Fruit fly (Drosophila melanogaster): ENCODE results near the gene CG14965.

Gene CG14965

DNA sequence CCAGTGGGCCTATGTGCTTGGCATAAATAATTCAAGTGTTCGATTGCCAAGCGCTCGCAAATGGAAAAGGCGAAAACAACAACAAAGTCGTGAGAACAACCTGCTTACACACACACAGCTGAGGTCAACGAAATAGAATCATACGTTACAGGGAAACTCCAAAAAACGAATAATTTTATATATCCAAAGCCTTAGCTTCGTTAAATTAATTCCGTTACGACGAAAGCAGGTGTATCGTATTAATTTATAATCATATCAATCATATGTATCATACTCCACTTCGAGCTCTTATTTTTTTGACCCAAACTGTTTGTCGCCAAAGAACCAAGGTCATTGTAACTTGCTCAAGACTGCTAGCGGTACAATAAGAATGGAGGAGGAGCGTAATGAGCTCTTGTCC is 12.8 kb downstream of the CG14965 start (continued):
- TF ChIP-seq CG6792 (GFP tag; optimal IDR thresholded peaks at IDR 0.05) (peak; percentile 93), CG15336 (GFP tag; IDR thresholded peaks at IDR 0.05) (peak; percentile 88), esn (GFP tag; optimal IDR thresholded peaks at IDR 0.05) (peak; percentile 94), CG11902 (GFP tag; optimal IDR thresholded peaks at IDR 0.05) (peak; percentile 83), pdm3 (GFP tag; optimal IDR thresholded peaks at IDR 0.05) (peak; percentile 90), CG16779 (tag; optimal IDR thresholded peaks at IDR 0.05) (peak; percentile 82), Gug (GFP tag; IDR thresholded peaks at IDR 0.05) (peak; percentile 86), lz (GFP tag; optimal IDR thresholded peaks at IDR 0.05) (peak; percentile 93)

DNA sequence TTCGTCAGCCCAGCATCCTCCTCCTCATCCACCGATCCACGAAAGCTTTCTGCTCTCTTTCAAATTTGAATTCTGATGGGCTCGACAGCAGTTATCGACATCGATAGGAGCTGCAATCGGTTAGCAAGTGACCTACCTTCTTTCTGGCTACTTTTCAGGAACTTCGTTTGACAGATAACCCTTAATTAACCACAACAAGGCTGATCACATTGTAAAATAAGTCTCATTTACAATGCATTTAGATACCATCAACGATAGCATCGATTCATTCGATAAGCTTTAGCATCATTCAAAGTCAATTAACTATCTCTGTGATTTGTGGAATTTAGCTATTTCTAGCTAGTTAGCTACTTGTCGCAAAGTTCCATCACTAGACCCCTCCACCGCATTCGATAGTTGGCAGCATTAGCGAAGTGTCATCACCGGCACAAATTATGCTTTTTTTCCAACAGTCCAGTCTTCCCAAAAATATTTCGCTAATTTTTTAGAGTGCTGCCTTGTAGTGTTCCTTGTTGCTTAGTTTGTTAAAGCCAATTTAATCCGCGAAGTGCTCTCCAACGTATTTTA is 13.7 kb downstream of the CG14965 start, which contains the start of the genes MnM and Girdin:
Gene MnM, minus strand, starts transcription at position 51 of the 567 bp plus-strand sequence.
Gene Girdin, plus strand, starts transcription at position 401 of the 567 bp plus-strand sequence.
- TF ChIP-seq Ets21C (GFP tag; optimal IDR thresholded peaks at IDR 0.05) (no peak), Sox102F (GFP tag; optimal IDR thresholded peaks at IDR 0.05) (no peak), CG8632 (GFP tag; optimal IDR thresholded peaks at IDR 0.05) (no peak), Eip78C (GFP tag) (no peak), CG16779 (tag; optimal IDR thresholded peaks at IDR 0.05) (no peak), CG4318 (GFP tag; optimal IDR thresholded peaks at IDR 0.05) (no peak), CG6792 (GFP tag; optimal IDR thresholded peaks at IDR 0.05) (no peak), Sox14 (GFP tag; optimal IDR thresholded peaks at IDR 0.05) (no peak), CG11294 (GFP tag; IDR thresholded peaks at IDR 0.05) (no peak), CG3032 (tag; optimal IDR thresholded peaks at IDR 0.05) (peak; percentile 44), spab (GFP tag; optimal IDR thresholded peaks at IDR 0.05) (no peak), net (GFP tag; optimal IDR thresholded peaks at IDR 0.05) (no peak), CG6276 (GFP tag; optimal IDR thresholded peaks at IDR 0.05) (no peak), CG6163 (GFP tag; IDR thresholded peaks at IDR 0.05) (peak; percentile 29; the same call in 1 of the 3 replicates), CG34406 (GFP tag; optimal IDR thresholded peaks at IDR 0.05) (peak; percentile 11), CG31627 (GFP tag; optimal IDR thresholded peaks at IDR 0.05) (peak; percentile 79), vri (GFP tag; optimal IDR thresholded peaks at IDR 0.05) (no peak), fd59A (GFP tag; optimal IDR thresholded peaks at IDR 0.05) (peak; percentile 6), fd85E (GFP tag; optimal IDR thresholded peaks at IDR 0.05) (no peak), Met (GFP tag; optimal IDR thresholded peaks at IDR 0.05) (no peak), fkh (GFP tag; optimal IDR thresholded peaks at IDR 0.05) (no peak), Hr39 (GFP tag; optimal IDR thresholded peaks at IDR 0.05) (peak; percentile 81), dac (GFP tag; optimal IDR thresholded peaks at IDR 0.05) (no peak), CG11762 (GFP tag; optimal IDR thresholded peaks at IDR 0.05; ENCODE audit: insufficient read depth) (no peak), Hr38 (GFP tag; optimal IDR thresholded peaks at IDR 0.05) (no peak), lz (GFP tag; optimal IDR thresholded peaks at IDR 0.05) (peak; percentile 84), CG3919 (GFP tag; optimal IDR thresholded peaks at IDR 0.05) (no peak), CG10631 (GFP tag; optimal IDR thresholded peaks at IDR 0.05) (no peak), OdsH (GFP tag; optimal IDR thresholded peaks at IDR 0.05) (no peak), Ets96B (tag; optimal IDR thresholded peaks at IDR 0.05) (no peak), cyc (GFP tag; optimal IDR thresholded peaks at IDR 0.05) (peak; percentile 57), CG11902 (GFP tag; optimal IDR thresholded peaks at IDR 0.05) (no peak), achi (GFP tag; optimal IDR thresholded peaks at IDR 0.05) (no peak), Blimp-1 (GFP tag; optimal IDR thresholded peaks at IDR 0.05) (no peak), dsx (GFP tag; optimal IDR thresholded peaks at IDR 0.05; ENCODE audit: poor library complexity, severe bottlenecking) (no peak), acj6 (GFP tag; optimal IDR thresholded peaks at IDR 0.05) (no peak), Gug (GFP tag; IDR thresholded peaks at IDR 0.05) (peak; percentile 28; the same call in 1 of the 2 replicates), CG8119 (GFP tag; IDR thresholded peaks at IDR 0.05) (no peak), CG7368 (GFP tag; optimal IDR thresholded peaks at IDR 0.05) (no peak), CG6808 (GFP tag; optimal IDR thresholded peaks at IDR 0.05) (no peak), CG6854 (GFP tag; optimal IDR thresholded peaks at IDR 0.05) (no peak), CG8319 (GFP tag; optimal IDR thresholded peaks at IDR 0.05) (no peak), topi (GFP tag; optimal IDR thresholded peaks at IDR 0.05) (no peak), eg (GFP tag; IDR thresholded peaks at IDR 0.05) (no peak), Eip75B (GFP tag; optimal IDR thresholded peaks at IDR 0.05) (no peak), CG9139 (GFP tag; optimal IDR thresholded peaks at IDR 0.05) (no peak), Smox (GFP tag; optimal IDR thresholded peaks at IDR 0.05) (peak; percentile 59)

Data from whole organism, prepupa.